Worm (Caenorhabditis elegans) whole organism, mixed stage, embryonic: ENCODE results near the gene Y116A8A.4.

Source experiments
- ces-1 ChIP-seq: fragments of 150-350 bp; optimal IDR thresholded peaks from 2 replicates; lab custom pipeline; 2014; ENCODE audit warnings: missing biosample characterization, missing genetic modification reagents, missing genetic modification characterization
- elt-1 ChIP-seq: sonication (generic microtip); optimal IDR thresholded peaks from 2 replicates; lab custom pipeline; 2017; ENCODE audit warnings: missing genetic modification characterization, mild to moderate bottlenecking, missing compliant biosample characterization, antibody characterized with exemption, moderate library complexity, borderline replicate concordance; ENCODE audit not compliant: insufficient read depth
- elt-3 ChIP-seq: fragments of 150-350 bp; optimal IDR thresholded peaks from 2 replicates; lab custom pipeline; 2014; ENCODE audit warnings: missing biosample characterization, missing genetic modification characterization
- flh-1 ChIP-seq: fragments of 200-800 bp; sonication (Bioruptor generic); optimal IDR thresholded peaks from 2 replicates; lab custom pipeline; 2018; ENCODE audit warnings: mild to moderate bottlenecking, missing genetic modification characterization, moderate library complexity, missing compliant biosample characterization
- lin-32 ChIP-seq: fragments of 200-800 bp; sonication (Bioruptor generic); optimal IDR thresholded peaks from 2 replicates; lab custom pipeline; 2018; ENCODE audit warnings: mild to moderate bottlenecking, missing genetic modification characterization, missing compliant biosample characterization
- nhr-12 ChIP-seq: fragments of 150-350 bp; optimal IDR thresholded peaks from 2 replicates; lab custom pipeline; 2014; ENCODE audit warnings: missing biosample characterization, missing genetic modification characterization
- nhr-237 ChIP-seq: fragments of 150-350 bp; optimal IDR thresholded peaks from 2 replicates; lab custom pipeline; 2014; ENCODE audit warnings: missing biosample characterization, missing genetic modification characterization
- nhr-28 ChIP-seq: fragments of 150-350 bp; optimal IDR thresholded peaks from 2 replicates; lab custom pipeline; 2014; ENCODE audit warnings: missing biosample characterization, missing genetic modification characterization
- pha-4 ChIP-seq: fragments of 150-350 bp; optimal IDR thresholded peaks from 2 replicates; lab custom pipeline; 2018; ENCODE audit warnings: missing biosample characterization, missing genetic modification reagents, missing genetic modification characterization
- snpc-4 ChIP-seq: fragments of 150-350 bp; optimal IDR thresholded peaks from 2 replicates; lab custom pipeline; 2014; ENCODE audit warnings: missing biosample characterization, missing genetic modification characterization
- unc-39 ChIP-seq: fragments of 150-350 bp; optimal IDR thresholded peaks from 2 replicates; lab custom pipeline; 2014; ENCODE audit warnings: missing biosample characterization, missing genetic modification characterization
- unc-62 ChIP-seq: fragments of 150-350 bp; optimal IDR thresholded peaks from 2 replicates; lab custom pipeline; 2014; ENCODE audit warnings: missing biosample characterization, missing genetic modification reagents, missing genetic modification characterization

ce11 chrIV:16822529-16822928 is at the start of gene Y116A8A.4:
- no peak for TF ChIP-seq nhr-12
- no peak for TF ChIP-seq elt-1 (tag; lab: Kevin White, UChicago)
- TF ChIP-seq pha-4, result no peak
- no peak for TF ChIP-seq nhr-28 (tag; lab: Kevin White, UChicago)
- no peak for TF ChIP-seq elt-3 (tag; lab: Kevin White, UChicago)
- TF ChIP-seq nhr-237 (tag; lab: Kevin White, UChicago), result no peak
- no peak for TF ChIP-seq lin-32 (GFP tag; lab: Kevin White, UChicago)
- no peak for TF ChIP-seq snpc-4 (tag; lab: Kevin White, UChicago)
- TF ChIP-seq unc-62, result no peak
- TF ChIP-seq flh-1, result no peak
- no peak for TF ChIP-seq unc-39 (tag; lab: Kevin White, UChicago)
- TF ChIP-seq ces-1 (GFP tag; lab: Kevin White, UChicago), result no peak
